Worm (Caenorhabditis elegans) whole organism, mixed stage, embryonic: ENCODE data around the gene gpb-1.
A peak's percentile ranks its signal among the peaks of the same experiment; 100 is the strongest.

Source experiments
- M03D4.4 ChIP-seq: sonication (generic microtip); optimal IDR thresholded peaks from 2 replicates; lab custom pipeline; 2017; ENCODE audit warnings: mild to moderate bottlenecking, missing genetic modification characterization, missing compliant biosample characterization
- bed-3 ChIP-seq: fragments of 200-800 bp; sonication (Bioruptor generic); optimal IDR thresholded peaks from 3 replicates; lab custom pipeline; 2018; ENCODE audit warnings: mild to moderate bottlenecking, missing genetic modification characterization, moderate library complexity, missing compliant biosample characterization
- blmp-1 ChIP-seq: fragments of 150-350 bp; optimal IDR thresholded peaks from 2 replicates; lab custom pipeline; 2014; ENCODE audit warnings: missing biosample characterization, missing genetic modification characterization
- ceh-39 ChIP-seq: fragments of 150-350 bp; optimal IDR thresholded peaks from 2 replicates; lab custom pipeline; 2014; ENCODE audit warnings: missing biosample characterization, missing genetic modification characterization
- ceh-43 ChIP-seq: fragments of 200-800 bp; sonication (Bioruptor generic); optimal IDR thresholded peaks from 2 replicates; lab custom pipeline; 2018; ENCODE audit warnings: mild to moderate bottlenecking, missing genetic modification characterization, moderate library complexity, missing compliant biosample characterization
- ceh-83 ChIP-seq: fragments of 200-800 bp; sonication (Bioruptor generic); optimal IDR thresholded peaks from 2 replicates; lab custom pipeline; 2018; ENCODE audit warnings: mild to moderate bottlenecking, missing genetic modification characterization, missing compliant biosample characterization
- ces-1 ChIP-seq: fragments of 150-350 bp; optimal IDR thresholded peaks from 2 replicates; lab custom pipeline; 2014; ENCODE audit warnings: missing biosample characterization, missing genetic modification reagents, missing genetic modification characterization
- cnd-1 ChIP-seq: fragments of 200-800 bp; sonication (Bioruptor generic); optimal IDR thresholded peaks from 2 replicates; lab custom pipeline; 2018; ENCODE audit warnings: mild to moderate bottlenecking, missing genetic modification characterization, missing compliant biosample characterization
- drap-1 ChIP-seq: fragments of 200-800 bp; sonication (Bioruptor generic); optimal IDR thresholded peaks from 3 replicates; lab custom pipeline; 2018; ENCODE audit warnings: mild to moderate bottlenecking, missing genetic modification characterization, missing compliant biosample characterization
- elt-1 ChIP-seq: sonication (generic microtip); optimal IDR thresholded peaks from 2 replicates; lab custom pipeline; 2017; ENCODE audit warnings: missing genetic modification characterization, mild to moderate bottlenecking, missing compliant biosample characterization, antibody characterized with exemption, moderate library complexity, borderline replicate concordance; ENCODE audit not compliant: insufficient read depth
- elt-3 ChIP-seq: fragments of 150-350 bp; optimal IDR thresholded peaks from 2 replicates; lab custom pipeline; 2014; ENCODE audit warnings: missing biosample characterization, missing genetic modification characterization
- flh-1 ChIP-seq: fragments of 200-800 bp; sonication (Bioruptor generic); optimal IDR thresholded peaks from 2 replicates; lab custom pipeline; 2018; ENCODE audit warnings: mild to moderate bottlenecking, missing genetic modification characterization, moderate library complexity, missing compliant biosample characterization
- ham-2 ChIP-seq: fragments of 200-800 bp; sonication (Bioruptor generic); optimal IDR thresholded peaks from 2 replicates; lab custom pipeline; 2018; ENCODE audit warnings: mild to moderate bottlenecking, missing genetic modification characterization, missing compliant biosample characterization
- hlh-1 ChIP-seq: fragments of 150-350 bp; optimal IDR thresholded peaks from 2 replicates; lab custom pipeline; 2014; ENCODE audit warnings: missing biosample characterization, missing genetic modification reagents, missing genetic modification characterization
- lin-13 ChIP-seq: fragments of 150-350 bp; optimal IDR thresholded peaks from 2 replicates; lab custom pipeline; 2014; ENCODE audit warnings: missing biosample characterization, missing genetic modification characterization
- lin-32 ChIP-seq: fragments of 200-800 bp; sonication (Bioruptor generic); optimal IDR thresholded peaks from 2 replicates; lab custom pipeline; 2018; ENCODE audit warnings: mild to moderate bottlenecking, missing genetic modification characterization, missing compliant biosample characterization
- lsy-2 ChIP-seq: fragments of 150-350 bp; optimal IDR thresholded peaks from 2 replicates; lab custom pipeline; 2014; ENCODE audit warnings: missing biosample characterization, missing genetic modification characterization
- mab-5 ChIP-seq: fragments of 150-350 bp; optimal IDR thresholded peaks from 2 replicates; lab custom pipeline; 2014; ENCODE audit warnings: missing biosample characterization, missing genetic modification characterization
- mep-1 ChIP-seq: fragments of 150-350 bp; optimal IDR thresholded peaks from 2 replicates; lab custom pipeline; 2017; ENCODE audit warnings: missing biosample characterization, missing genetic modification reagents, missing genetic modification characterization, inconsistent platforms
- mls-2 ChIP-seq: sonication (generic microtip); optimal IDR thresholded peaks from 2 replicates; lab custom pipeline; 2016; ENCODE audit warnings: mild to moderate bottlenecking, missing genetic modification characterization, moderate library complexity, missing compliant biosample characterization
- nhr-12 ChIP-seq: fragments of 150-350 bp; optimal IDR thresholded peaks from 2 replicates; lab custom pipeline; 2014; ENCODE audit warnings: missing biosample characterization, missing genetic modification characterization
- nhr-2 ChIP-seq: fragments of 150-350 bp; optimal IDR thresholded peaks from 2 replicates; lab custom pipeline; 2014; ENCODE audit warnings: missing biosample characterization, missing genetic modification characterization
- nhr-237 ChIP-seq: fragments of 150-350 bp; optimal IDR thresholded peaks from 2 replicates; lab custom pipeline; 2014; ENCODE audit warnings: missing biosample characterization, missing genetic modification characterization
- nhr-28 ChIP-seq: fragments of 150-350 bp; optimal IDR thresholded peaks from 2 replicates; lab custom pipeline; 2014; ENCODE audit warnings: missing biosample characterization, missing genetic modification characterization
- nhr-76 ChIP-seq: sonication (generic microtip); optimal IDR thresholded peaks from 2 replicates; lab custom pipeline; 2017; ENCODE audit warnings: missing biosample characterization, missing genetic modification characterization
- pha-4 ChIP-seq: fragments of 150-350 bp; optimal IDR thresholded peaks from 2 replicates; lab custom pipeline; 2018; ENCODE audit warnings: missing biosample characterization, missing genetic modification reagents, missing genetic modification characterization
- sem-2 ChIP-seq: fragments of 200-800 bp; sonication (Bioruptor generic); optimal IDR thresholded peaks from 2 replicates; lab custom pipeline; 2018; ENCODE audit warnings: mild to moderate bottlenecking, missing genetic modification characterization, missing compliant biosample characterization
- snpc-4 ChIP-seq: fragments of 150-350 bp; optimal IDR thresholded peaks from 2 replicates; lab custom pipeline; 2014; ENCODE audit warnings: missing biosample characterization, missing genetic modification characterization
- sptf-1 ChIP-seq: sonication (generic microtip); optimal IDR thresholded peaks from 2 replicates; lab custom pipeline; 2017; ENCODE audit warnings: mild to moderate bottlenecking, missing genetic modification characterization, moderate library complexity, missing compliant biosample characterization
- tbx-8 ChIP-seq: fragments of 200-800 bp; sonication (Bioruptor generic); optimal IDR thresholded peaks from 2 replicates; lab custom pipeline; 2018; ENCODE audit warnings: mild to moderate bottlenecking, missing genetic modification characterization, moderate library complexity, missing compliant biosample characterization
- unc-120 ChIP-seq: sonication (generic microtip); optimal IDR thresholded peaks from 2 replicates; lab custom pipeline; 2017; ENCODE audit warnings: missing genetic modification characterization, missing compliant biosample characterization; ENCODE audit not compliant: poor library complexity, severe bottlenecking
- unc-39 ChIP-seq: fragments of 150-350 bp; optimal IDR thresholded peaks from 2 replicates; lab custom pipeline; 2014; ENCODE audit warnings: missing biosample characterization, missing genetic modification characterization
- unc-62 ChIP-seq: fragments of 150-350 bp; optimal IDR thresholded peaks from 2 replicates; lab custom pipeline; 2014; ENCODE audit warnings: missing biosample characterization, missing genetic modification reagents, missing genetic modification characterization
- zip-8 ChIP-seq: fragments of 150-350 bp; optimal IDR thresholded peaks from 2 replicates; lab custom pipeline; 2014; ENCODE audit warnings: missing biosample characterization, missing genetic modification characterization
- ztf-11 ChIP-seq: fragments of 150-350 bp; optimal IDR thresholded peaks from 2 replicates; lab custom pipeline; 2014; ENCODE audit warnings: missing biosample characterization, missing genetic modification characterization

Gene gpb-1

ce11 chrII:11749490-11750172, 1.2 kb upstream of the gpb-1 start:
- TF ChIP-seq elt-3: no peak
- TF ChIP-seq nhr-2: peak; percentile 22
- TF ChIP-seq ztf-11 (tag; lab: Kevin White, UChicago): no peak
- TF ChIP-seq sptf-1: peak; percentile 58
- TF ChIP-seq unc-39 (tag; lab: Kevin White, UChicago): peak; percentile 9
- peak; percentile 74 for TF ChIP-seq pha-4 (tag; lab: Kevin White, UChicago)
- peak; percentile 54 for TF ChIP-seq lin-13 (tag; lab: Kevin White, UChicago)
- peak; percentile 32 for TF ChIP-seq flh-1 (GFP tag; lab: Kevin White, UChicago)
- TF ChIP-seq ceh-39: peak; percentile 31
- peak; percentile 83 for TF ChIP-seq M03D4.4
- TF ChIP-seq ces-1: peak; percentile 42
- TF ChIP-seq ceh-83 (GFP tag; lab: Kevin White, UChicago): peak; percentile 74
- no peak for TF ChIP-seq snpc-4 (tag; lab: Kevin White, UChicago)
- no peak for TF ChIP-seq blmp-1 (tag; lab: Kevin White, UChicago)
- no peak for TF ChIP-seq elt-1 (tag; lab: Kevin White, UChicago)
- TF ChIP-seq tbx-8 (GFP tag; lab: Kevin White, UChicago): peak; percentile 51
- TF ChIP-seq bed-3 (GFP tag; lab: Kevin White, UChicago): no peak
- TF ChIP-seq ham-2: peak; percentile 99
- no peak for TF ChIP-seq nhr-28
- peak; percentile 29 for TF ChIP-seq cnd-1 (tag; lab: Kevin White, UChicago)
- TF ChIP-seq mab-5 (tag; lab: Kevin White, UChicago): no peak
- no peak for TF ChIP-seq nhr-12
- peak; percentile 65 for TF ChIP-seq mls-2 (tag; lab: Kevin White, UChicago)
- peak; percentile 76 for TF ChIP-seq hlh-1 (tag; lab: Kevin White, UChicago)
- no peak for TF ChIP-seq zip-8 (tag; lab: Kevin White, UChicago)
- TF ChIP-seq unc-120 (tag; lab: Kevin White, UChicago): peak; percentile 99
- TF ChIP-seq nhr-237: peak; percentile 35
- TF ChIP-seq lsy-2 (tag; lab: Kevin White, UChicago): peak; percentile 67
- TF ChIP-seq nhr-76 (tag; lab: Kevin White, UChicago): no peak
- TF ChIP-seq unc-62 (GFP tag; lab: Kevin White, UChicago): peak; percentile 71
- peak; percentile 36 for TF ChIP-seq lin-32
- TF ChIP-seq mep-1 (tag; lab: Kevin White, UChicago): peak; percentile 65
- TF ChIP-seq drap-1: peak; percentile 78
- TF ChIP-seq ceh-43 (GFP tag; lab: Kevin White, UChicago): no peak
- TF ChIP-seq sem-2: no peak
- TF ChIP-seq, all 35 proteins: peak for 22

DNA sequence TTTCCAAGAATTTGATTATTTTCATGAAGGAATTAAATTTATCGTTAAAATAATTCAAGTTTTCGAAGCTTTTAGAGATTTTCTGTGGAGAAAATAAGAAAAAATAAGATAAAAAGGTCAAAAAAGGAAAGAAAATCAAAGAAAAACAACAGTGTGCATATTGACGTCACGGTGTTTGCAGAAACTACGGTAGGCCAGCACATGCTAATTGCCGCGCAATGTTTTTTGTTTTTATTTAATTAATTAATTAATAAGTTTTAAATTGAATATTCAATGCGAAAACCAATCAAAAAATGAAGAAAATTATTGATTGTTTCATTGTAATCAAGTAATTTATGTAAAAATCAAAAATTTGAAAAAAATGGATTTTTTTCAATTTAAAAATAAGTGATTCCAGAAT, 522 bp downstream of the gpb-1 start:
- no peak for TF ChIP-seq nhr-28
- peak; percentile 10 for TF ChIP-seq mep-1 (tag; lab: Kevin White, UChicago)
- TF ChIP-seq ceh-43 (GFP tag; lab: Kevin White, UChicago): peak; percentile 17
- no peak for TF ChIP-seq drap-1
- peak; percentile 59 for TF ChIP-seq ces-1
- no peak for TF ChIP-seq elt-3
- TF ChIP-seq nhr-76 (tag; lab: Kevin White, UChicago): no peak
- TF ChIP-seq lsy-2 (tag; lab: Kevin White, UChicago): peak; percentile 93
- TF ChIP-seq ceh-39: no peak

ce11 chrII:11746782-11747288, 1.6 kb downstream of the gpb-1 start:
- TF ChIP-seq zip-8 (tag; lab: Kevin White, UChicago): no peak
- TF ChIP-seq sptf-1: peak; percentile 82
- TF ChIP-seq ztf-11 (tag; lab: Kevin White, UChicago): peak; percentile 17
- no peak for TF ChIP-seq mab-5 (tag; lab: Kevin White, UChicago)
- TF ChIP-seq drap-1: peak; percentile 22
- TF ChIP-seq ceh-83 (GFP tag; lab: Kevin White, UChicago): peak; percentile 64
- TF ChIP-seq lin-13 (tag; lab: Kevin White, UChicago): no peak
- no peak for TF ChIP-seq sem-2
- peak; percentile 38 for TF ChIP-seq ces-1
- peak; percentile 82 for TF ChIP-seq unc-120 (tag; lab: Kevin White, UChicago)
- no peak for TF ChIP-seq nhr-12
- no peak for TF ChIP-seq ham-2
- no peak for TF ChIP-seq mep-1 (tag; lab: Kevin White, UChicago)
- TF ChIP-seq cnd-1 (tag; lab: Kevin White, UChicago): peak; percentile 39
- no peak for TF ChIP-seq elt-1 (tag; lab: Kevin White, UChicago)
- peak; percentile 43 for TF ChIP-seq M03D4.4
- no peak for TF ChIP-seq pha-4 (tag; lab: Kevin White, UChicago)
- no peak for TF ChIP-seq ceh-39
- peak; percentile 26 for TF ChIP-seq bed-3 (GFP tag; lab: Kevin White, UChicago)
- TF ChIP-seq blmp-1 (tag; lab: Kevin White, UChicago): no peak
- TF ChIP-seq elt-3: no peak
- TF ChIP-seq lin-32: peak; percentile 27
- TF ChIP-seq unc-62 (GFP tag; lab: Kevin White, UChicago): peak; percentile 36
- TF ChIP-seq nhr-76 (tag; lab: Kevin White, UChicago): no peak
- no peak for TF ChIP-seq snpc-4 (tag; lab: Kevin White, UChicago)
- TF ChIP-seq lsy-2 (tag; lab: Kevin White, UChicago): peak; percentile 23
- TF ChIP-seq mls-2 (tag; lab: Kevin White, UChicago): peak; percentile 74
- no peak for TF ChIP-seq hlh-1 (tag; lab: Kevin White, UChicago)
- TF ChIP-seq flh-1 (GFP tag; lab: Kevin White, UChicago): peak; percentile 51
- TF ChIP-seq nhr-237: peak; percentile 33
- no peak for TF ChIP-seq nhr-2
- no peak for TF ChIP-seq unc-39 (tag; lab: Kevin White, UChicago)
- no peak for TF ChIP-seq ceh-43 (GFP tag; lab: Kevin White, UChicago)
- no peak for TF ChIP-seq nhr-28
- no peak for TF ChIP-seq tbx-8 (GFP tag; lab: Kevin White, UChicago)
